Worm (Caenorhabditis elegans) whole organism, dauer: ENCODE measurements around the gene ubh-2.

Experiments used
- unc-62 ChIP-seq: sonication (generic microtip); optimal IDR thresholded peaks from 2 replicates; lab custom pipeline; 2017; ENCODE audit warnings: missing biosample characterization, missing genetic modification reagents, missing genetic modification characterization

ubh-2 gene

ce11 chrV:6520385-6521080 lies 10.9 kb upstream of the ubh-2 start, which contains the start of the genes F46E10.2 and F46E10.18:
Gene F46E10.2, plus strand, starts transcription at chrV:6520435.
Gene F46E10.18, plus strand, starts transcription at chrV:6521030.
- TF ChIP-seq unc-62 (GFP tag; lab: Kevin White, UChicago): no peak

ce11 chrV:6518225-6518396 lies 8.5 kb upstream of the ubh-2 start, which contains the start of gene F46E10.3:
Gene F46E10.3, plus strand, starts transcription at chrV:6518297.
- no peak for TF ChIP-seq unc-62 (GFP tag; lab: Kevin White, UChicago)

ce11 chrV:6517305-6518224 lies 7.9 kb upstream of the ubh-2 start:
- TF ChIP-seq unc-62 (GFP tag; lab: Kevin White, UChicago): no peak

- no peak for TF ChIP-seq unc-62 (GFP tag; lab: Kevin White, UChicago)
Measured at ce11 chrV:6516491-6517304, 7.1 kb upstream of the ubh-2 start, which contains the start of gene mdh-1. Gene mdh-1, minus strand, starts transcription at chrV:6516526.

DNA sequence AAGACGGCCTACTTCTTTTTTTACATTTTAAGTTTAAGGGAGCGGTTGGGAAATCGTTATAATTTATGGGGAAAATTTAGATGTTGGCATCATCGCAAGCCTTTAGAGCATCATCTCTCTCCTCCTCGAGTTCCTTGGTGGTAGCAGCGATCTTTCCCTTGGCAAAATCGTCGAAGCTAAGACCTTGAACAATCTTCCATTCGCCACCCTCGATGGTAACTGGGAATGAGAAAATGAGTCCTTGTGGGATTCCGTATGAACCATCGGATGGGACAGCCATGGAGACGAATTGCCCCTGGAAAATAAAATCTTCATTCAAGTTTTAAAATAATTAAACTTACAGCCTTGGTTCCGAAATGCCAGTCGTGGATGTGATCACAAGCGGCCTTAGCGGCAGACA lies 5.7 kb upstream of the ubh-2 start:
- TF ChIP-seq unc-62 (GFP tag; lab: Kevin White, UChicago): no peak

DNA sequence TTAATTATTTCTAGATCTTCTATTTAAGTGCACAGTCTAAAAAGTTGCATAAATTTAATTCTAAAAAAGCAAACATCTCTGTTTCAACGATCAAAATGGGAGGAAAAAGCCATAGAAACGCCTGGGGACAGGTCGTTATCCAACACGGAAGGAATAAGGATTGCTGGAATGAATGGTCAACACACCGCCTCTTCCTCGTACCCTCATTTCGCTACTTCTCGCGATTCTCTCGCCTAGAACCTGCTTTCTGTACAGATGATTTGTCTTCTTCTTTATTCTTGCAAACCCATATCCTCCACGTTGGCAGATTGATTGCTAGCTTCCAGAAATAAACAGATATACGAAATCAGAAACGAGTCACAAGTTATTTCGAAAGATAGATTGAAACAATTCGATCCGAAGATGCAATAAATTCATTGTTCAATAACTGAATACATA lies 5.3 kb upstream of the ubh-2 start, which contains the start of gene dpy-11:
Gene dpy-11, minus strand, starts transcription at position 354 of the 438 bp plus-strand sequence.
- TF ChIP-seq unc-62 (GFP tag; lab: Kevin White, UChicago): no peak

- no peak for TF ChIP-seq unc-62 (GFP tag; lab: Kevin White, UChicago)
Measured at ce11 chrV:6513786-6514430, 4.3 kb upstream of the ubh-2 start.

ce11 chrV:6513356-6513755 lies 3.7 kb upstream of the ubh-2 start:
- TF ChIP-seq unc-62 (GFP tag; lab: Kevin White, UChicago): no peak

DNA sequence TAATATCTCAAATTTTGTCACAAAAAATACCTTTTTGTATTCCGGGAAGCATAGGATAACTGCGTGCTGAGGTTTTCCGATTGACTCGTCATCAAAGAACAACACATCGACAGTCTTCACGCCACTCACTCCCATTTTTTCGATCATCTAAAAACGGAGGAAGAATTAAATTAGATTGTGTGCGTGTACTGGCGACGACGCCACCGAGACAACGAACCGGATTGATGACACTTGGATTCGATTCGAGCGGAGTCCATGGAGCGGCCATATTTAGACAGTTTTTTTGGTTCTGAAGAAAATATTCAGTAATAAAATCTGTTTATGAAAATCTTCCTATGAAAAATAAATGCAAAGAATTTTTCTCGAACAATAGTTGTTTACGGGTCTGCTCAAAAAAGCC lies 1.5 kb upstream of the ubh-2 start, which contains the start of gene ubh-1:
Gene ubh-1, minus strand, starts transcription at position 289 of the 400 bp plus-strand sequence.
- no peak for TF ChIP-seq unc-62 (GFP tag; lab: Kevin White, UChicago)

- TF ChIP-seq unc-62 (GFP tag; lab: Kevin White, UChicago): no peak
Measured at ce11 chrV:6510622-6511021, 1.0 kb upstream of the ubh-2 start.

DNA sequence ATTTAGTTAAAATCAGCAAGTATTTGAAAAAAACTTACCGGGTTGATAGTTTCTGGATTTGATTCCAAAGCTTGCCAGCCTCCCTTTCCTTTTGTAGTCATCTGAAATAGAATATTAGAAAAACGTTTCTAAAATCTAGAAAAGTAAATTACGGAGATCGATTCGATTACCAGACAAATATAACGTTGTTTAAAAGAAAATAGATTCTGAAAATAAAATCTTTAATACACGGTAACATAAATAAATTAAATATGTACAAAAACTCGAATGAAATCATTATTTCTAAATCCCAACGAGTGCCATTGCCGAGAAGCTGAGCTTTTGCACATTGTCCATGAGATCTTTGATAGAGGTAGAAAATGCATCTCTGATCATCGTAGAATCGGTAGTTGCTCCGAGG lies 914 bp downstream of the ubh-2 start, which contains the start of gene ubh-3:
Gene ubh-3, minus strand, starts transcription at position 101 of the 400 bp plus-strand sequence.
- no peak for TF ChIP-seq unc-62 (GFP tag; lab: Kevin White, UChicago)

DNA sequence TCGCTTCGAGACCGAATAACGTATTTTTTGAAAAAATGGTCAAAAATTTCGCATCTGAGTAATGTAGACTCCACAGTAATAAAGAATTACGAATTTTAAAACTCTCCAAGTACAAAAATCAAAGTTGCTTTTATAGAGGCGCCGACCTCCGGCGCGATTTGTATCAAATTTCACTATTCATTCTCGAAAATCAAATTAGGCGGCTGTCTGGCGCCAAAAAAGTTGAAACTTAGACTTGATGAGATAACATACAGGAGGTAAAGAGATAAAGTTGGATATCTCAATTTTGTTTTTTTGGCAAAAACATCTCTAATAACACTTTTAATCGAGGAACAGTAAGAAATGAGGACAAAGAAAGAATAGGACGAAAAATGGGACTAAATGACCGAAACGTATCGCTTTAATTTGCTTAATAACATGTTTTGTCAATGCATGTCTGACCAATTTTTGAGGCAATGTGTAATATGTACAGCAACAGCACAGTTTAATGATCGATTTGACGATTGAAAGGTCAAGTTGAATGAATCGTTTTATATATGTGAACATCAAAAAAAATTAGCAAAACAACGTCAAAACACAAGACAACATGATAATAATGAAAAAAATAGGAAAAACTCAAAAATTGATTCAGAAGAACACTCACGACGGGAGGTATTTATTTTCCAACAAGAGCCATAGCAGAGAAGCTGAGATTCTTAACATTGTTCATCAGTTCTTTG lies 3.2 kb downstream of the ubh-2 start:
- no peak for TF ChIP-seq unc-62 (GFP tag; lab: Kevin White, UChicago)

ce11 chrV:6505339-6505811 lies 4.2 kb downstream of the ubh-2 start, which contains the start of gene W01A11.7:
Gene W01A11.7, minus strand, starts transcription at chrV:6505389.
- TF ChIP-seq unc-62 (GFP tag; lab: Kevin White, UChicago): no peak
